Fruit fly (Drosophila melanogaster) whole organism, embryonic: ENCODE data around the gene HDAC4.

Experiments
- BtbVII ChIP-seq: fragments of 200-800 bp; sonication (Bioruptor generic); optimal IDR thresholded peaks from 3 replicates; lab custom pipeline; 2017; ENCODE audit warnings: missing biosample characterization, mild to moderate bottlenecking, missing genetic modification characterization
- CG10147 ChIP-seq: fragments of 200-800 bp; sonication (Bioruptor generic); optimal IDR thresholded peaks from 2 replicates; lab custom pipeline; 2019; ENCODE audit warnings: missing biosample characterization, mild to moderate bottlenecking, missing genetic modification characterization, moderate library complexity
- CG10321 ChIP-seq: fragments of 200-800 bp; sonication (Bioruptor generic); IDR thresholded peaks from 2 replicates; pipeline ENCODE4 v1.3.6; 2022; ENCODE audit warnings: missing biosample characterization, missing genetic modification characterization
- CG10431 ChIP-seq: fragments of 200-800 bp; sonication (Bioruptor generic); optimal IDR thresholded peaks from 3 replicates; lab custom pipeline; 2018; ENCODE audit warnings: missing biosample characterization, mild to moderate bottlenecking, missing genetic modification characterization
- CG12104 ChIP-seq: fragments of 200-800 bp; sonication (Bioruptor generic); optimal IDR thresholded peaks from 3 replicates; lab custom pipeline; 2016; ENCODE audit warnings: missing biosample characterization, missing genetic modification characterization
- CG13775 ChIP-seq: fragments of 200-800 bp; sonication (Bioruptor generic); optimal IDR thresholded peaks from 3 replicates; lab custom pipeline; 2017; ENCODE audit warnings: missing biosample characterization, mild to moderate bottlenecking, missing genetic modification characterization
- CG14667 ChIP-seq: fragments of 200-800 bp; sonication (Bioruptor generic); IDR thresholded peaks from 2 replicates; pipeline ENCODE4 v1.3.6; 2022; ENCODE audit warnings: missing biosample characterization, missing genetic modification characterization
- CG17912 ChIP-seq: fragments of 200-800 bp; sonication (Bioruptor generic); optimal IDR thresholded peaks from 2 replicates; lab custom pipeline; 2018; ENCODE audit warnings: missing biosample characterization, mild to moderate bottlenecking, missing genetic modification characterization
- CG18011 ChIP-seq: fragments of 200-800 bp; sonication (Bioruptor generic); optimal IDR thresholded peaks from 2 replicates; lab custom pipeline; 2017; ENCODE audit warnings: missing biosample characterization, missing genetic modification characterization, mild to moderate bottlenecking, moderate library complexity, missing genotype
- CG18262 ChIP-seq: fragments of 200-800 bp; optimal IDR thresholded peaks from 3 replicates; lab custom pipeline; 2019; ENCODE audit warnings: missing biosample characterization, mild to moderate bottlenecking, missing genetic modification characterization, moderate library complexity
- CG31224 ChIP-seq: fragments of 200-800 bp; sonication (Bioruptor generic); IDR thresholded peaks from 2 replicates; pipeline ENCODE4 v1.3.6; 2022; ENCODE audit warnings: missing biosample characterization, missing genetic modification characterization
- CG34422 ChIP-seq: fragments of 200-800 bp; sonication (Bioruptor generic); IDR thresholded peaks from 3 replicates; pipeline ENCODE4 v1.3.6; 2022; ENCODE audit warnings: missing biosample characterization, missing genetic modification characterization
- CG4328 ChIP-seq: fragments of 200-800 bp; sonication (Bioruptor generic); optimal IDR thresholded peaks from 3 replicates; lab custom pipeline; 2017; ENCODE audit warnings: missing biosample characterization, missing genetic modification reagents, missing genetic modification characterization
- CG5953 ChIP-seq: fragments of 200-800 bp; sonication (Bioruptor generic); IDR thresholded peaks from 2 replicates; pipeline ENCODE4 v1.3.6; 2022; ENCODE audit warnings: missing biosample characterization, missing genetic modification characterization
- CG7556 ChIP-seq: fragments of 200-800 bp; sonication (Bioruptor generic); optimal IDR thresholded peaks from 2 replicates; lab custom pipeline; 2017; ENCODE audit warnings: missing biosample characterization, mild to moderate bottlenecking, missing genetic modification characterization
- CG7839 ChIP-seq: fragments of 200-800 bp; sonication (Bioruptor generic); optimal IDR thresholded peaks from 3 replicates; lab custom pipeline; 2018; ENCODE audit warnings: missing biosample characterization, mild to moderate bottlenecking, missing genetic modification characterization, moderate library complexity
- CG9727 ChIP-seq: fragments of 200-800 bp; sonication (Bioruptor generic); optimal IDR thresholded peaks from 3 replicates; lab custom pipeline; 2017; ENCODE audit warnings: missing biosample characterization, mild to moderate bottlenecking, missing genetic modification characterization
- CG9932 ChIP-seq: fragments of 200-800 bp; sonication (Bioruptor generic); IDR thresholded peaks from 2 replicates; pipeline ENCODE4 v1.3.6; 2022; ENCODE audit warnings: missing biosample characterization, missing genetic modification characterization
- Dek ChIP-seq: fragments of 200-800 bp; sonication (Bioruptor generic); optimal IDR thresholded peaks from 3 replicates; lab custom pipeline; 2019; ENCODE audit warnings: missing biosample characterization, mild to moderate bottlenecking, missing genetic modification characterization, moderate library complexity
- Doc2 ChIP-seq: fragments of 200-800 bp; sonication (Bioruptor generic); IDR thresholded peaks from 2 replicates; pipeline ENCODE4 v1.3.6; 2022; ENCODE audit warnings: missing biosample characterization, missing genetic modification characterization
- Ets65A ChIP-seq: fragments of 200-800 bp; sonication (Bioruptor generic); peaks from one replicate; lab custom pipeline; 2016; ENCODE audit warnings: missing biosample characterization, missing genetic modification characterization
- GATAe ChIP-seq: fragments of 200-800 bp; sonication (Bioruptor generic); conservative IDR thresholded peaks from 2 replicates; pipeline ENCODE4 v1.3.6; 2022; ENCODE audit warnings: missing biosample characterization, missing genetic modification characterization
- HLH4C ChIP-seq: fragments of 200-800 bp; sonication (Bioruptor generic); IDR thresholded peaks from 3 replicates; pipeline ENCODE4 v1.3.6; 2022; ENCODE audit warnings: missing biosample characterization, missing genetic modification characterization; ENCODE audit not compliant: partially characterized antibody
- Hey ChIP-seq: fragments of 200-800 bp; sonication (Bioruptor generic); optimal IDR thresholded peaks from 3 replicates; lab custom pipeline; 2018; ENCODE audit warnings: missing biosample characterization, mild to moderate bottlenecking, missing genetic modification characterization
- Hmr ChIP-seq: fragments of 200-800 bp; sonication (Bioruptor generic); optimal IDR thresholded peaks from 3 replicates; lab custom pipeline; 2017; ENCODE audit warnings: mild to moderate bottlenecking, missing biosample characterization, missing genetic modification reagents, missing genetic modification characterization
- Meics ChIP-seq: fragments of 200-800 bp; sonication (Bioruptor generic); optimal IDR thresholded peaks from 2 replicates; lab custom pipeline; 2017; ENCODE audit warnings: missing biosample characterization, mild to moderate bottlenecking, missing genetic modification characterization
- Oaz ChIP-seq: fragments of 200-800 bp; sonication (Bioruptor generic); IDR thresholded peaks from 2 replicates; pipeline ENCODE4 v1.3.6; 2022; ENCODE audit warnings: missing biosample characterization, missing genetic modification characterization
- Opbp ChIP-seq: fragments of 200-800 bp; sonication (Bioruptor generic); IDR thresholded peaks from 3 replicates; pipeline ENCODE4 v1.3.6; 2022; ENCODE audit warnings: missing biosample characterization, missing genetic modification characterization; ENCODE audit not compliant: partially characterized antibody
- Optix ChIP-seq: fragments of 200-800 bp; sonication (Bioruptor generic); IDR thresholded peaks from 3 replicates; pipeline ENCODE4 v1.3.6; 2022; ENCODE audit warnings: missing biosample characterization, missing genetic modification characterization
- Ptx1 ChIP-seq: fragments of 200-800 bp; sonication (Bioruptor generic); IDR thresholded peaks from 2 replicates; pipeline ENCODE4 v1.3.6; 2022; ENCODE audit warnings: missing biosample characterization, missing genetic modification characterization
- Rfx ChIP-seq: fragments of 200-800 bp; sonication (Bioruptor generic); IDR thresholded peaks from 2 replicates; pipeline ENCODE4 v1.3.6; 2022; ENCODE audit warnings: missing biosample characterization, missing genetic modification characterization
- Xbp1 ChIP-seq: fragments of 200-800 bp; sonication (Bioruptor generic); optimal IDR thresholded peaks from 3 replicates; lab custom pipeline; 2016; ENCODE audit warnings: missing biosample characterization, mild to moderate bottlenecking, missing genetic modification characterization
- bbx ChIP-seq: fragments of 200-800 bp; sonication (Bioruptor generic); IDR thresholded peaks from 2 replicates; pipeline ENCODE4 v1.3.6; 2022; ENCODE audit warnings: missing biosample characterization, missing genetic modification characterization; ENCODE audit not compliant: partially characterized antibody
- chinmo ChIP-seq: fragments of 200-800 bp; sonication (Bioruptor generic); IDR thresholded peaks from 4 replicates; pipeline ENCODE4 v1.3.6; 2022; ENCODE audit warnings: missing biosample characterization, missing genetic modification characterization; ENCODE audit not compliant: partially characterized antibody
- corto ChIP-seq: fragments of 200-800 bp; sonication (Bioruptor generic); optimal IDR thresholded peaks from 2 replicates; lab custom pipeline; 2016; ENCODE audit warnings: missing biosample characterization, mild to moderate bottlenecking, missing genetic modification characterization, moderate library complexity
- crp ChIP-seq, 2 experiments: fragments of 200-800 bp; sonication (Bioruptor generic); optimal IDR thresholded peaks; 2 replicates in 1 of 2; 3 replicates in 1 of 2; lab custom pipeline; 2017; ENCODE audit warnings: missing biosample characterization in 2 of 2, missing genetic modification characterization in 2 of 2, mild to moderate bottlenecking in 1 of 2, moderate library complexity in 1 of 2
- dmrt99B ChIP-seq: fragments of 200-800 bp; sonication (Bioruptor generic); optimal IDR thresholded peaks from 2 replicates; lab custom pipeline; 2018; ENCODE audit warnings: missing biosample characterization, mild to moderate bottlenecking, missing genetic modification characterization, moderate library complexity
- fd64A ChIP-seq: fragments of 200-800 bp; sonication (Bioruptor generic); optimal IDR thresholded peaks from 3 replicates; lab custom pipeline; 2018; ENCODE audit warnings: missing biosample characterization, mild to moderate bottlenecking, missing genetic modification characterization
- grau ChIP-seq: fragments of 200-800 bp; optimal IDR thresholded peaks from 3 replicates; lab custom pipeline; 2019; ENCODE audit warnings: missing biosample characterization, mild to moderate bottlenecking, missing genetic modification characterization, moderate library complexity
- hb ChIP-seq: fragments of 200-800 bp; sonication (Bioruptor generic); IDR thresholded peaks from 3 replicates; pipeline ENCODE4 v1.3.6; 2022; ENCODE audit warnings: missing biosample characterization, missing genetic modification characterization; ENCODE audit not compliant: partially characterized antibody
- odd ChIP-seq: fragments of 200-800 bp; sonication (Bioruptor generic); optimal IDR thresholded peaks from 2 replicates; lab custom pipeline; 2017; ENCODE audit warnings: missing biosample characterization, mild to moderate bottlenecking, missing genetic modification characterization
- phol ChIP-seq: fragments of 200-800 bp; sonication (Bioruptor generic); optimal IDR thresholded peaks from 3 replicates; lab custom pipeline; 2018; ENCODE audit warnings: missing biosample characterization, mild to moderate bottlenecking, missing genetic modification characterization, moderate library complexity
- pnt ChIP-seq: fragments of 200-800 bp; sonication (Bioruptor generic); optimal IDR thresholded peaks from 3 replicates; lab custom pipeline; 2016; ENCODE audit warnings: missing biosample characterization, missing genetic modification characterization
- repo ChIP-seq: fragments of 200-800 bp; sonication (Bioruptor generic); optimal IDR thresholded peaks from 2 replicates; lab custom pipeline; 2016; ENCODE audit warnings: missing biosample characterization, missing genetic modification characterization
- rib ChIP-seq: fragments of 200-800 bp; sonication (Bioruptor generic); IDR thresholded peaks from 2 replicates; pipeline ENCODE4 v1.3.6; 2022; ENCODE audit warnings: missing biosample characterization, missing genetic modification characterization
- sima ChIP-seq: fragments of 200-800 bp; sonication (Bioruptor generic); optimal IDR thresholded peaks from 2 replicates; lab custom pipeline; 2016; ENCODE audit warnings: missing biosample characterization, missing genetic modification characterization
- sisA ChIP-seq: fragments of 200-800 bp; sonication (Bioruptor generic); IDR thresholded peaks from 2 replicates; pipeline ENCODE4 v1.3.6; 2022; ENCODE audit warnings: missing biosample characterization, missing genetic modification characterization
- stwl ChIP-seq: fragments of 200-800 bp; sonication (Bioruptor generic); optimal IDR thresholded peaks from 3 replicates; lab custom pipeline; 2018; ENCODE audit warnings: missing biosample characterization, mild to moderate bottlenecking, missing genetic modification characterization, moderate library complexity
- wek ChIP-seq: fragments of 200-800 bp; sonication (Bioruptor generic); optimal IDR thresholded peaks from 3 replicates; lab custom pipeline; 2018; ENCODE audit warnings: missing biosample characterization, mild to moderate bottlenecking, missing genetic modification characterization, moderate library complexity
- zfh2 ChIP-seq: fragments of 200-800 bp; sonication (Bioruptor generic); optimal IDR thresholded peaks from 2 replicates; lab custom pipeline; 2016; ENCODE audit warnings: missing biosample characterization, missing genetic modification characterization

The HDAC4 gene

dm6 chrX:13281244-13281877, 4.1 kb downstream of the HDAC4 start (continued):
- TF ChIP-seq CG7556 (GFP tag; lab: Kevin White, UChicago) (peak; percentile 6), grau (tag; lab: Kevin White, UChicago) (no peak), bbx (no peak), CG4328 (GFP tag; lab: Kevin White, UChicago) (no peak), CG10147 (GFP tag; lab: Kevin White, UChicago) (no peak), Dek (no peak), Ptx1 (GFP tag; lab: Robert Waterston, UW) (no peak), chinmo (GFP tag; lab: Robert Waterston, UW) (no peak), fd64A (GFP tag; lab: Kevin White, UChicago) (peak; percentile 16), phol (no peak), CG12104 (GFP tag; lab: Kevin White, UChicago) (no peak), dmrt99B (tag; lab: Kevin White, UChicago) (no peak), CG18011 (no peak), stwl (tag; lab: Kevin White, UChicago) (no peak), Xbp1 (GFP tag; lab: Kevin White, UChicago) (no peak), Doc2 (GFP tag; lab: Robert Waterston, UW) (no peak), wek (GFP tag; lab: Kevin White, UChicago) (no peak), CG7839 (peak; percentile 9), GATAe (GFP tag; lab: Robert Waterston, UW) (no peak), rib (GFP tag; lab: Robert Waterston, UW) (no peak), Meics (GFP tag; lab: Kevin White, UChicago) (peak; percentile 3), Rfx (GFP tag; lab: Robert Waterston, UW) (no peak), sima (GFP tag; lab: Kevin White, UChicago) (no peak), Oaz (GFP tag; lab: Robert Waterston, UW) (no peak), CG10431 (no peak), pnt (GFP tag; lab: Kevin White, UChicago) (no peak), CG13775 (GFP tag; lab: Kevin White, UChicago) (no peak), CG34422 (GFP tag; lab: Robert Waterston, UW) (no peak), CG9932 (GFP tag; lab: Robert Waterston, UW) (0 out of 2 replicates have a peak, but pooled peaks have one; percentile 6), CG10321 (GFP tag; lab: Robert Waterston, UW) (no peak), Opbp (GFP tag; lab: Robert Waterston, UW) (no peak), Hmr (GFP tag; lab: Kevin White, UChicago) (peak; percentile 5), CG9727 (GFP tag; lab: Kevin White, UChicago) (no peak), zfh2 (GFP tag; lab: Kevin White, UChicago) (peak; percentile 1), repo (GFP tag; lab: Kevin White, UChicago) (no peak), Ets65A (peak; percentile 36), Hey (tag; lab: Kevin White, UChicago) (no peak), CG14667 (GFP tag; lab: Robert Waterston, UW) (no peak), Optix (GFP tag; lab: Robert Waterston, UW) (no peak), CG5953 (no peak), CG31224 (GFP tag; lab: Robert Waterston, UW) (no peak), crp (GFP tag; optimal IDR thresholded peaks at IDR 0.05; lab: Kevin White, UChicago) (no peak), hb (GFP tag; lab: Robert Waterston, UW) (no peak), sisA (GFP tag; lab: Robert Waterston, UW) (peak; percentile 14; the same call in 1 of the 2 replicates), CG18262 (tag; lab: Kevin White, UChicago) (no peak), HLH4C (GFP tag; lab: Robert Waterston, UW) (no peak), odd (no peak), BtbVII (GFP tag; lab: Kevin White, UChicago) (peak; percentile 39), CG17912 (no peak), corto (GFP tag; lab: Kevin White, UChicago) (no peak)
